Fruit fly (Drosophila melanogaster): ENCODE measurements around the gene Dtwd2.

The Dtwd2 gene

dm6 chr3R:7246889-7247288, 2.7 kb upstream of the Dtwd2 start, which contains the start of the genes Noc3 and CG10053 (continued):
- TF ChIP-seq CG2116 (GFP tag; optimal IDR thresholded peaks at IDR 0.05) (peak; percentile 45), sens (GFP tag) (peak; percentile 48), Sin3A (optimal IDR thresholded peaks at IDR 0.05) (peak; percentile 36), stwl (tag; optimal IDR thresholded peaks at IDR 0.05) (peak; percentile 82), nmo (GFP tag; optimal IDR thresholded peaks at IDR 0.05) (peak; percentile 37), Stat92E (GFP tag; optimal IDR thresholded peaks at IDR 0.05) (no peak)

- no peak for TF ChIP-seq CG2678 (tag; optimal IDR thresholded peaks at IDR 0.05)
- TF ChIP-seq CG18476 (GFP tag; optimal IDR thresholded peaks at IDR 0.05), result no peak
- no peak for TF ChIP-seq sd (tag; optimal IDR thresholded peaks at IDR 0.05)
- TF ChIP-seq crc (GFP tag; optimal IDR thresholded peaks at IDR 0.05), result no peak
Measured at dm6 chr3R:7251857-7252256, 2.3 kb downstream of the Dtwd2 start, which contains the start of gene Obp84a. TSS of gene Obp84a (minus strand) at chr3R:7251957.

- TF ChIP-seq CG17568 (GFP tag; optimal IDR thresholded peaks at IDR 0.05) (no peak), CG8281 (tag; optimal IDR thresholded peaks at IDR 0.05) (peak; percentile 95), sr (GFP tag; IDR thresholded peaks at IDR 0.05) (no peak), Ets65A (GFP tag) (peak; percentile 57), danr (GFP tag; IDR thresholded peaks at IDR 0.05) (no peak), Hand (GFP tag; optimal IDR thresholded peaks at IDR 0.05) (no peak)
Measured at dm6 chr3R:7259554-7259953, 10.0 kb downstream of the Dtwd2 start.

- peak; percentile 19 for TF ChIP-seq pzg (GFP tag; optimal IDR thresholded peaks at IDR 0.05)
- peak; percentile 27 for TF ChIP-seq scrt (GFP tag; optimal IDR thresholded peaks at IDR 0.05)
- no peak for TF ChIP-seq Ets65A (GFP tag)
- peak; percentile 12 for TF ChIP-seq Jarid2 (GFP tag; optimal IDR thresholded peaks at IDR 0.05)
- TF ChIP-seq kni (GFP tag; optimal IDR thresholded peaks at IDR 0.05), result no peak
- TF ChIP-seq CG18011 (GFP tag; optimal IDR thresholded peaks at IDR 0.05), result peak; percentile 95
- TF ChIP-seq Sry-δ (GFP tag; optimal IDR thresholded peaks at IDR 0.05), result no peak
- TF ChIP-seq onecut (GFP tag; IDR thresholded peaks at IDR 0.05), result peak; percentile 96
- TF ChIP-seq Bteb2 (GFP tag; optimal IDR thresholded peaks at IDR 0.05), result no peak
- TF ChIP-seq seq (GFP tag; IDR thresholded peaks at IDR 0.05), result 0 out of 2 replicates have a peak, but pooled peaks have one; percentile 26
- TF ChIP-seq z (GFP tag; IDR thresholded peaks at IDR 0.05), result peak; percentile 59; the same call in 1 of the 3 replicates
- TF ChIP-seq ci (GFP tag; IDR thresholded peaks at IDR 0.05), result 0 out of 3 replicates have a peak, but pooled peaks have one; percentile 49
- peak; percentile 91 for TF ChIP-seq ewg (GFP tag; optimal IDR thresholded peaks at IDR 0.05)
- no peak for TF ChIP-seq CG34224 (GFP tag; IDR thresholded peaks at IDR 0.05; ENCODE audit: partially characterized antibody)
- TF ChIP-seq Dp (GFP tag; optimal IDR thresholded peaks at IDR 0.05), result peak; percentile 43
- TF ChIP-seq sim (GFP tag; IDR thresholded peaks at IDR 0.05), result no peak
- peak; percentile 55 for TF ChIP-seq E2f2 (GFP tag; IDR thresholded peaks at IDR 0.05)
- TF ChIP-seq sens (GFP tag), result peak; percentile 20
- TF ChIP-seq Ravus (GFP tag; IDR thresholded peaks at IDR 0.05), result no peak
Measured at dm6 chr3R:7265567-7266208, 16.1 kb downstream of the Dtwd2 start, which contains the start of the genes Gld and Syt4. TSS of gene Gld (minus strand) at chr3R:7265703. TSS of gene Syt4 (plus strand) at chr3R:7266065.

Measured in whole organism, embryonic.